Fruit fly (Drosophila melanogaster) whole organism, embryonic: ENCODE data around the gene Usp8.
A peak's percentile ranks its signal among the peaks of the same experiment; 100 is the strongest.

Experiments used
- B-H2 ChIP-seq: fragments of 200-800 bp; sonication (Bioruptor generic); optimal IDR thresholded peaks from 2 replicates; lab custom pipeline; 2018; ENCODE audit warnings: missing biosample characterization, mild to moderate bottlenecking, missing genetic modification characterization
- CG10431 ChIP-seq: fragments of 200-800 bp; sonication (Bioruptor generic); optimal IDR thresholded peaks from 3 replicates; lab custom pipeline; 2018; ENCODE audit warnings: missing biosample characterization, mild to moderate bottlenecking, missing genetic modification characterization
- CG10654 ChIP-seq: fragments of 200-800 bp; sonication (Bioruptor generic); optimal IDR thresholded peaks from 2 replicates; lab custom pipeline; 2016; ENCODE audit warnings: missing biosample characterization, missing genetic modification characterization
- CG10979 ChIP-seq: fragments of 200-800 bp; sonication (Bioruptor generic); optimal IDR thresholded peaks from 2 replicates; lab custom pipeline; 2018; ENCODE audit warnings: missing biosample characterization, mild to moderate bottlenecking, missing genetic modification characterization, moderate library complexity
- CG12236 ChIP-seq: fragments of 200-800 bp; sonication (Bioruptor generic); optimal IDR thresholded peaks from 2 replicates; lab custom pipeline; 2016; ENCODE audit warnings: missing biosample characterization, missing genetic modification characterization
- CG14710 ChIP-seq: fragments of 200-800 bp; sonication (Bioruptor generic); optimal IDR thresholded peaks from 3 replicates; lab custom pipeline; 2019; ENCODE audit warnings: missing biosample characterization, mild to moderate bottlenecking, missing genetic modification characterization, moderate library complexity
- CG16815 ChIP-seq: fragments of 200-800 bp; sonication (Bioruptor generic); optimal IDR thresholded peaks from 3 replicates; lab custom pipeline; 2017; ENCODE audit warnings: missing biosample characterization, mild to moderate bottlenecking, missing genetic modification characterization
- CG17361 ChIP-seq: fragments of 200-800 bp; sonication (Bioruptor generic); IDR thresholded peaks from 3 replicates; pipeline ENCODE4 v1.3.6; 2022; ENCODE audit warnings: missing biosample characterization, missing genetic modification characterization
- CG18011 ChIP-seq: fragments of 200-800 bp; sonication (Bioruptor generic); optimal IDR thresholded peaks from 2 replicates; lab custom pipeline; 2017; ENCODE audit warnings: missing biosample characterization, missing genetic modification characterization, mild to moderate bottlenecking, moderate library complexity, missing genotype
- CG18262 ChIP-seq: fragments of 200-800 bp; optimal IDR thresholded peaks from 3 replicates; lab custom pipeline; 2019; ENCODE audit warnings: missing biosample characterization, mild to moderate bottlenecking, missing genetic modification characterization, moderate library complexity
- CG4617 ChIP-seq: fragments of 200-800 bp; sonication (Bioruptor generic); optimal IDR thresholded peaks from 3 replicates; lab custom pipeline; 2016; ENCODE audit warnings: missing biosample characterization, missing genetic modification characterization, borderline replicate concordance
- CG7372 ChIP-seq: fragments of 200-800 bp; sonication (Bioruptor generic); IDR thresholded peaks from 2 replicates; pipeline ENCODE4 v1.3.6; 2022; ENCODE audit warnings: missing biosample characterization, missing genetic modification characterization
- CG7745 ChIP-seq: fragments of 200-800 bp; sonication (Bioruptor generic); optimal IDR thresholded peaks from 2 replicates; lab custom pipeline; 2018; ENCODE audit warnings: missing biosample characterization, mild to moderate bottlenecking, missing genetic modification characterization, moderate library complexity
- CG8765 ChIP-seq: fragments of 200-800 bp; sonication (Bioruptor generic); IDR thresholded peaks from 2 replicates; pipeline ENCODE4 v1.3.6; 2022; ENCODE audit warnings: missing biosample characterization, missing genetic modification characterization
- CG9727 ChIP-seq: fragments of 200-800 bp; sonication (Bioruptor generic); optimal IDR thresholded peaks from 3 replicates; lab custom pipeline; 2017; ENCODE audit warnings: missing biosample characterization, mild to moderate bottlenecking, missing genetic modification characterization
- CG9817 ChIP-seq: fragments of 200-800 bp; sonication (Bioruptor generic); optimal IDR thresholded peaks from 2 replicates; lab custom pipeline; 2018; ENCODE audit warnings: missing biosample characterization, mild to moderate bottlenecking, missing genetic modification characterization, moderate library complexity
- CG9876 ChIP-seq: fragments of 200-800 bp; sonication (Bioruptor generic); optimal IDR thresholded peaks from 2 replicates; lab custom pipeline; 2016; ENCODE audit warnings: missing biosample characterization, missing genetic modification characterization
- CG9932 ChIP-seq: fragments of 200-800 bp; sonication (Bioruptor generic); IDR thresholded peaks from 2 replicates; pipeline ENCODE4 v1.3.6; 2022; ENCODE audit warnings: missing biosample characterization, missing genetic modification characterization
- CkIIα-i1 ChIP-seq: fragments of 200-800 bp; sonication (Bioruptor generic); IDR thresholded peaks from 2 replicates; pipeline ENCODE4 v1.3.6; 2022; ENCODE audit warnings: missing biosample characterization, missing genetic modification characterization
- Dbx ChIP-seq: fragments of 200-800 bp; sonication (Bioruptor generic); IDR thresholded peaks from 3 replicates; pipeline ENCODE4 v1.3.6; 2022; ENCODE audit warnings: missing biosample characterization, missing genetic modification characterization
- Doc3 ChIP-seq: fragments of 200-800 bp; sonication (Bioruptor generic); IDR thresholded peaks from 3 replicates; pipeline ENCODE4 v1.3.6; 2022; ENCODE audit warnings: missing biosample characterization, missing genetic modification characterization; ENCODE audit not compliant: partially characterized antibody
- Drgx ChIP-seq: fragments of 200-800 bp; sonication (Bioruptor generic); IDR thresholded peaks from 2 replicates; pipeline ENCODE4 v1.3.6; 2022; ENCODE audit warnings: missing biosample characterization, missing genetic modification characterization
- E2f1 ChIP-seq: fragments of 200-800 bp; sonication (Bioruptor generic); IDR thresholded peaks from 2 replicates; pipeline ENCODE4 v1.3.6; 2022; ENCODE audit warnings: missing biosample characterization, missing genetic modification characterization
- E2f2 ChIP-seq: fragments of 200-800 bp; sonication (Bioruptor generic); IDR thresholded peaks from 2 replicates; pipeline ENCODE4 v1.3.6; 2022; ENCODE audit warnings: missing biosample characterization, missing genetic modification characterization
- Ets97D ChIP-seq: fragments of 200-800 bp; sonication (Bioruptor generic); optimal IDR thresholded peaks from 3 replicates; lab custom pipeline; 2016; ENCODE audit warnings: missing biosample characterization, missing genetic modification characterization
- Hsf ChIP-seq: fragments of 200-800 bp; sonication (Bioruptor generic); optimal IDR thresholded peaks from 3 replicates; lab custom pipeline; 2016; ENCODE audit warnings: missing biosample characterization, missing genetic modification characterization
- Mrtf ChIP-seq: fragments of 200-800 bp; sonication (Bioruptor generic); IDR thresholded peaks from 3 replicates; pipeline ENCODE4 v1.3.6; 2022; ENCODE audit warnings: missing biosample characterization, missing genetic modification characterization
- NK7.1 ChIP-seq: fragments of 200-800 bp; sonication (Bioruptor generic); optimal IDR thresholded peaks from 3 replicates; lab custom pipeline; 2016; ENCODE audit warnings: missing biosample characterization, missing genetic modification characterization
- NfI ChIP-seq: fragments of 200-800 bp; sonication (Bioruptor generic); optimal IDR thresholded peaks from 3 replicates; lab custom pipeline; 2018; ENCODE audit warnings: missing biosample characterization, mild to moderate bottlenecking, missing genetic modification characterization, moderate library complexity
- Oaz ChIP-seq: fragments of 200-800 bp; sonication (Bioruptor generic); IDR thresholded peaks from 2 replicates; pipeline ENCODE4 v1.3.6; 2022; ENCODE audit warnings: missing biosample characterization, missing genetic modification characterization
- Ssrp ChIP-seq: fragments of 200-800 bp; sonication (Bioruptor generic); optimal IDR thresholded peaks from 2 replicates; lab custom pipeline; 2018; ENCODE audit warnings: missing biosample characterization, mild to moderate bottlenecking, missing genetic modification characterization, moderate library complexity
- ac ChIP-seq: fragments of 200-800 bp; sonication (Bioruptor generic); optimal IDR thresholded peaks from 3 replicates; lab custom pipeline; 2017; ENCODE audit warnings: missing biosample characterization, mild to moderate bottlenecking, missing genetic modification characterization
- bab2 ChIP-seq: fragments of 200-800 bp; sonication (Bioruptor generic); optimal IDR thresholded peaks from 2 replicates; lab custom pipeline; 2016; ENCODE audit warnings: missing biosample characterization, missing genetic modification characterization
- chinmo ChIP-seq: fragments of 200-800 bp; sonication (Bioruptor generic); IDR thresholded peaks from 4 replicates; pipeline ENCODE4 v1.3.6; 2022; ENCODE audit warnings: missing biosample characterization, missing genetic modification characterization; ENCODE audit not compliant: partially characterized antibody
- chm ChIP-seq: fragments of 200-800 bp; sonication (Bioruptor generic); IDR thresholded peaks from 2 replicates; pipeline ENCODE4 v1.3.6; 2022; ENCODE audit warnings: missing biosample characterization, missing genetic modification characterization
- dm ChIP-seq: fragments of 200-800 bp; sonication (Bioruptor generic); optimal IDR thresholded peaks from 3 replicates; lab custom pipeline; 2016; ENCODE audit warnings: missing biosample characterization, missing genetic modification characterization
- ems ChIP-seq: fragments of 200-800 bp; sonication (Bioruptor generic); optimal IDR thresholded peaks from 3 replicates; lab custom pipeline; 2016; ENCODE audit warnings: missing biosample characterization, missing genetic modification characterization
- klu ChIP-seq: fragments of 200-800 bp; sonication (Bioruptor generic); IDR thresholded peaks from 2 replicates; pipeline ENCODE4 v1.3.6; 2022; ENCODE audit warnings: missing biosample characterization, missing genetic modification characterization
- lmd ChIP-seq: fragments of 200-800 bp; sonication (Bioruptor generic); IDR thresholded peaks from 2 replicates; pipeline ENCODE4 v1.3.6; 2022; ENCODE audit warnings: missing biosample characterization, missing genetic modification characterization
- nmo ChIP-seq: fragments of 200-800 bp; sonication (Bioruptor generic); optimal IDR thresholded peaks from 2 replicates; lab custom pipeline; 2018; ENCODE audit warnings: missing biosample characterization, mild to moderate bottlenecking, missing genetic modification characterization, moderate library complexity
- onecut ChIP-seq: fragments of 200-800 bp; sonication (Bioruptor generic); IDR thresholded peaks from 2 replicates; pipeline ENCODE4 v1.3.6; 2022; ENCODE audit warnings: missing biosample characterization, missing genetic modification characterization
- pros ChIP-seq: fragments of 200-800 bp; sonication (Bioruptor generic); optimal IDR thresholded peaks from 3 replicates; lab custom pipeline; 2019; ENCODE audit warnings: missing biosample characterization, mild to moderate bottlenecking, missing genetic modification characterization, moderate library complexity
- rib ChIP-seq: fragments of 200-800 bp; sonication (Bioruptor generic); IDR thresholded peaks from 2 replicates; pipeline ENCODE4 v1.3.6; 2022; ENCODE audit warnings: missing biosample characterization, missing genetic modification characterization
- sc ChIP-seq, 3 experiments: fragments of >200 bp in 2 of 3; fragments of 200-800 bp in 1 of 3; sonication (Bioruptor generic) in 1 of 3; optimal IDR thresholded peaks; 2 replicates in 2 of 3; 3 replicates in 1 of 3; lab custom pipeline; 2017; ENCODE audit warnings: mild to moderate bottlenecking in 1 of 3, missing biosample characterization in 1 of 3, missing genetic modification characterization in 1 of 3, missing genetic modification reagents in 1 of 3
- schlank ChIP-seq: fragments of 200-800 bp; sonication (Bioruptor generic); optimal IDR thresholded peaks from 2 replicates; lab custom pipeline; 2018; ENCODE audit warnings: missing biosample characterization, mild to moderate bottlenecking, missing genetic modification characterization
- scrt ChIP-seq: fragments of 200-800 bp; sonication (Bioruptor generic); optimal IDR thresholded peaks from 2 replicates; lab custom pipeline; 2018; ENCODE audit warnings: missing biosample characterization, mild to moderate bottlenecking, missing genetic modification characterization, moderate library complexity
- slp2 ChIP-seq: fragments of 200-800 bp; sonication (Bioruptor generic); optimal IDR thresholded peaks from 2 replicates; lab custom pipeline; 2016; ENCODE audit warnings: missing biosample characterization, missing genetic modification characterization
- sqz ChIP-seq: fragments of 200-800 bp; sonication (Bioruptor generic); optimal IDR thresholded peaks from 3 replicates; lab custom pipeline; 2018; ENCODE audit warnings: missing biosample characterization, mild to moderate bottlenecking, missing genetic modification characterization
- stc ChIP-seq: fragments of 200-800 bp; sonication (Bioruptor generic); IDR thresholded peaks from 2 replicates; pipeline ENCODE4 v1.3.6; 2022; ENCODE audit warnings: missing biosample characterization, missing genetic modification characterization
- tio ChIP-seq: fragments of 200-800 bp; sonication (Bioruptor generic); optimal IDR thresholded peaks from 2 replicates; lab custom pipeline; 2017; ENCODE audit warnings: missing biosample characterization, missing genetic modification characterization, inconsistent platforms
- toy ChIP-seq: fragments of 200-800 bp; sonication (Bioruptor generic); IDR thresholded peaks from 2 replicates; pipeline ENCODE4 v1.3.6; 2022; ENCODE audit warnings: missing biosample characterization, missing genetic modification characterization

Usp8 gene

DNA sequence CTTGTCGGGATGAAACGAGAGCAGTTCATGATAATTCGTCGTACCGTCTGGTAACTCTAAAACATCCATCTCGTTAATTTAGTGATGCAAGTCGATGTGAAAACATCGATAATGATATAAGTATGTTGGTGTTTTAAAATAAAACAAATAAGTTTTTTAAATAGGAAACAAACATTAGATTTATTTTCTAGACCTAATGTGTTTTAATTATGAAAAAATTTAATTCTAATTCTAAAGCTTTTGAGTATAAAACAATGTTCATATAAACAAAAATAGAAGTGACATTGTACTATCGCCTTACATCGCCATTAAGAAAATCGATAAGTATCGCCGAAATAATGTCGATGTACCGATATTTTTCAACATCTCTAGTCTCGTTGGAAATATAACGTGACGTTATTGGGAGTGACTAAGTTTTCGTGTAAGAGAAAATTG is 23.0 kb upstream of the Usp8 start, which contains the start of gene Rab11 (continued):
- no peak for TF ChIP-seq chm
- no peak for TF ChIP-seq NK7.1 (GFP tag; lab: Kevin White, UChicago)
- TF ChIP-seq ems (GFP tag; lab: Kevin White, UChicago), result peak; percentile 68
- peak; percentile 75 for TF ChIP-seq nmo
- peak; percentile 9 for TF ChIP-seq CG18011 (GFP tag; lab: Kevin White, UChicago)
- TF ChIP-seq pros (GFP tag; lab: Kevin White, UChicago), result no peak
- TF ChIP-seq CG7372 (GFP tag; lab: Robert Waterston, UW), result no peak
- no peak for TF ChIP-seq CkIIα-i1 (GFP tag; lab: Robert Waterston, UW)
- TF ChIP-seq Ssrp (tag; lab: Kevin White, UChicago), result peak; percentile 12
- no peak for TF ChIP-seq Mrtf (GFP tag; lab: Robert Waterston, UW)
- no peak for TF ChIP-seq schlank (tag; lab: Kevin White, UChicago)
- TF ChIP-seq CG10654 (GFP tag; lab: Kevin White, UChicago), result peak; percentile 9
- TF ChIP-seq CG9817 (tag; lab: Kevin White, UChicago), result peak; percentile 40
- no peak for TF ChIP-seq CG12236
- TF ChIP-seq stc, result no peak
- peak; percentile 61; the same call in 3 of the 4 replicates for TF ChIP-seq chinmo
- no peak; the same call in 1 of the 2 replicates for TF ChIP-seq lmd (GFP tag; lab: Robert Waterston, UW)
- TF ChIP-seq CG9727 (GFP tag; lab: Kevin White, UChicago), result peak; percentile 64
- TF ChIP-seq Doc3 (GFP tag; lab: Robert Waterston, UW), result peak; percentile 93; the same call in 2 of the 3 replicates
- TF ChIP-seq CG4617 (GFP tag; lab: Kevin White, UChicago), result peak; percentile 32
- peak; percentile 10 for TF ChIP-seq scrt (GFP tag; lab: Kevin White, UChicago)
- peak; percentile 60 for TF ChIP-seq Hsf (GFP tag; lab: Kevin White, UChicago)
- TF ChIP-seq slp2 (GFP tag; lab: Kevin White, UChicago), result no peak
- peak; percentile 63 for TF ChIP-seq CG18262 (tag; lab: Kevin White, UChicago)
- no peak for TF ChIP-seq E2f1 (GFP tag; lab: Robert Waterston, UW)
- TF ChIP-seq CG9932 (GFP tag; lab: Robert Waterston, UW), result peak; percentile 78
- no peak for TF ChIP-seq tio (GFP tag; lab: Kevin White, UChicago)
- 0 out of 2 replicates have a peak, but pooled peaks have one; percentile 14 for TF ChIP-seq CG8765 (GFP tag; lab: Robert Waterston, UW)
- TF ChIP-seq Drgx (GFP tag; lab: Robert Waterston, UW), result no peak
- TF ChIP-seq CG14710 (tag; lab: Kevin White, UChicago), result peak; percentile 79
- no peak for TF ChIP-seq ac
- TF ChIP-seq sc (optimal IDR thresholded peaks at IDR 0.05; lab: Kevin White, UChicago), result no peak
- TF ChIP-seq sc (GFP tag; optimal IDR thresholded peaks at IDR 0.05; lab: Kevin White, UChicago), result no peak
- TF ChIP-seq toy (GFP tag; lab: Robert Waterston, UW), result no peak
- no peak for TF ChIP-seq CG7745 (tag; lab: Kevin White, UChicago)
- TF ChIP-seq Oaz, result 0 out of 2 replicates have a peak, but pooled peaks have one; percentile 9
- TF ChIP-seq E2f2 (GFP tag; lab: Robert Waterston, UW), result peak; percentile 64
- TF ChIP-seq NfI (GFP tag; lab: Kevin White, UChicago), result peak; percentile 47
- TF ChIP-seq CG10431 (GFP tag; lab: Kevin White, UChicago), result no peak
- TF ChIP-seq CG16815, result peak; percentile 3
- TF ChIP-seq onecut (GFP tag; lab: Robert Waterston, UW), result no peak; the same call in none of the 2 replicates
- peak; percentile 28 for TF ChIP-seq bab2 (GFP tag; lab: Kevin White, UChicago)
- no peak for TF ChIP-seq rib (GFP tag; lab: Robert Waterston, UW)
- peak; percentile 68; the same call in 2 of the 3 replicates for TF ChIP-seq CG17361
- TF ChIP-seq B-H2, result peak; percentile 49
- TF ChIP-seq dm, result no peak
- TF ChIP-seq Ets97D (GFP tag; lab: Kevin White, UChicago), result peak; percentile 14
- no peak for TF ChIP-seq CG9876
- TF ChIP-seq klu (GFP tag; lab: Robert Waterston, UW), result no peak
- TF ChIP-seq CG10979 (tag; lab: Kevin White, UChicago), result no peak
- TF ChIP-seq sqz (GFP tag; lab: Kevin White, UChicago), result no peak
- peak; percentile 57; the same call in 2 of the 3 replicates for TF ChIP-seq Dbx (GFP tag; lab: Robert Waterston, UW)
